In genomic region chrX:6656023-6656594, dm6 we compare ENCODE assay signal across 1 fruit fly cellular context.
TF ChIP-seq lines count a peak whose summit lies in the region.

No protein-coding gene starts in this region.

TF ChIP-seq in whole organism, embryonic, 481 proteins besides CTCF, POLR2A, EP300 and RAD21 (continued from another document and continues in another):
- TF ChIP-seq ATbp (GFP tag; optimal IDR thresholded peaks at IDR 0.05; lab: Kevin White, UChicago) (peak; percentile 81), fru (optimal IDR thresholded peaks at IDR 0.05; lab: Kevin White, UChicago) (no peak), CG12942 (GFP tag; optimal IDR thresholded peaks at IDR 0.05; lab: Kevin White, UChicago) (peak; percentile 74), ewg (GFP tag; optimal IDR thresholded peaks at IDR 0.05; lab: Kevin White, UChicago) (peak; percentile 82), gce (GFP tag; IDR thresholded peaks at IDR 0.05; lab: Robert Waterston, UW) (peak; percentile 67; the same call in 1 of the 3 replicates), CG10274 (GFP tag; optimal IDR thresholded peaks at IDR 0.05; lab: Kevin White, UChicago) (peak; percentile 77), unc-4 (GFP tag; IDR thresholded peaks at IDR 0.05; lab: Robert Waterston, UW; ENCODE audit: partially characterized antibody) (no peak), HLH54F (GFP tag; optimal IDR thresholded peaks at IDR 0.05; lab: Kevin White, UChicago) (peak; percentile 80), hbn (GFP tag; IDR thresholded peaks at IDR 0.05; lab: Robert Waterston, UW; ENCODE audit: partially characterized antibody) (no peak), CG15073 (GFP tag; optimal IDR thresholded peaks at IDR 0.05; lab: Kevin White, UChicago) (no peak), CG4820 (GFP tag; optimal IDR thresholded peaks at IDR 0.05; lab: Kevin White, UChicago) (peak; percentile 77), rib (GFP tag; IDR thresholded peaks at IDR 0.05; lab: Robert Waterston, UW) (0 out of 2 replicates have a peak, but pooled peaks have one; percentile 12), CG12391 (tag; optimal IDR thresholded peaks at IDR 0.05; lab: Kevin White, UChicago) (peak; percentile 82), Xrp1 (GFP tag; IDR thresholded peaks at IDR 0.05; lab: Robert Waterston, UW) (peak; percentile 80), Chrac-16 (GFP tag; optimal IDR thresholded peaks at IDR 0.05; lab: Kevin White, UChicago) (peak; percentile 81), CoRest (tag; optimal IDR thresholded peaks at IDR 0.05; lab: Kevin White, UChicago) (peak; percentile 88), ranshi (GFP tag; IDR thresholded peaks at IDR 0.05; lab: Robert Waterston, UW) (peak; percentile 65), CG6791 (GFP tag; IDR thresholded peaks at IDR 0.05; lab: Robert Waterston, UW; ENCODE audit: partially characterized antibody) (no peak), Dref (GFP tag; IDR thresholded peaks at IDR 0.05; lab: Robert Waterston, UW) (0 out of 2 replicates have a peak, but pooled peaks have one; percentile 18), Optix (GFP tag; IDR thresholded peaks at IDR 0.05; lab: Robert Waterston, UW) (peak; percentile 69), CG4707 (GFP tag; optimal IDR thresholded peaks at IDR 0.05; lab: Kevin White, UChicago) (peak; percentile 45), NfI (GFP tag; optimal IDR thresholded peaks at IDR 0.05; lab: Kevin White, UChicago) (peak; percentile 87), Vsx1 (GFP tag; optimal IDR thresholded peaks at IDR 0.05; lab: Kevin White, UChicago) (peak; percentile 62), NK7.1 (GFP tag; optimal IDR thresholded peaks at IDR 0.05; lab: Kevin White, UChicago) (peak; percentile 70), Gsc (GFP tag; IDR thresholded peaks at IDR 0.05; lab: Robert Waterston, UW) (no peak), sens (GFP tag; lab: Kevin White, UChicago) (peak; percentile 96), CG7786 (GFP tag; optimal IDR thresholded peaks at IDR 0.05; lab: Kevin White, UChicago) (peak; percentile 78), Side (GFP tag; optimal IDR thresholded peaks at IDR 0.05; lab: Kevin White, UChicago) (peak; percentile 73), CG7963 (GFP tag; IDR thresholded peaks at IDR 0.05; lab: Robert Waterston, UW; ENCODE audit: partially characterized antibody) (no peak), maf-S (GFP tag; optimal IDR thresholded peaks at IDR 0.05; lab: Kevin White, UChicago) (peak; percentile 75), TFAM (GFP tag; optimal IDR thresholded peaks at IDR 0.05; lab: Kevin White, UChicago) (peak; percentile 22), Meics (GFP tag; optimal IDR thresholded peaks at IDR 0.05; lab: Kevin White, UChicago) (peak; percentile 89), bab2 (GFP tag; optimal IDR thresholded peaks at IDR 0.05; lab: Kevin White, UChicago) (peak; percentile 77), CG13775 (GFP tag; optimal IDR thresholded peaks at IDR 0.05; lab: Kevin White, UChicago) (peak; percentile 80), Scr (GFP tag; IDR thresholded peaks at IDR 0.05; lab: Robert Waterston, UW; ENCODE audit: partially characterized antibody) (no peak), CG5245 (GFP tag; optimal IDR thresholded peaks at IDR 0.05; lab: Kevin White, UChicago) (peak; percentile 68), CG4404 (GFP tag; IDR thresholded peaks at IDR 0.05; lab: Robert Waterston, UW) (peak; percentile 72), CG16815 (GFP tag; optimal IDR thresholded peaks at IDR 0.05; lab: Kevin White, UChicago) (peak; percentile 73), CG3065 (GFP tag; optimal IDR thresholded peaks at IDR 0.05; lab: Kevin White, UChicago) (peak; percentile 15), Drgx (GFP tag; IDR thresholded peaks at IDR 0.05; lab: Robert Waterston, UW) (peak; percentile 88), CG42726 (GFP tag; IDR thresholded peaks at IDR 0.05; lab: Robert Waterston, UW; ENCODE audit: partially characterized antibody) (no peak), tna (GFP tag; IDR thresholded peaks at IDR 0.05; lab: Robert Waterston, UW; ENCODE audit: partially characterized antibody) (no peak), Abd-B (GFP tag; optimal IDR thresholded peaks at IDR 0.05; lab: Kevin White, UChicago) (peak; percentile 84), CG6683 (GFP tag; optimal IDR thresholded peaks at IDR 0.05; lab: Kevin White, UChicago) (peak; percentile 69), CG12744 (GFP tag; optimal IDR thresholded peaks at IDR 0.05; lab: Kevin White, UChicago) (peak; percentile 35), slp2 (GFP tag; optimal IDR thresholded peaks at IDR 0.05; lab: Kevin White, UChicago) (peak; percentile 85), phol (tag; optimal IDR thresholded peaks at IDR 0.05; lab: Kevin White, UChicago) (peak; percentile 86), Fer3 (tag; optimal IDR thresholded peaks at IDR 0.05; lab: Kevin White, UChicago) (peak; percentile 81), CG43689 (GFP tag; IDR thresholded peaks at IDR 0.05; lab: Robert Waterston, UW) (peak; percentile 63; the same call in 1 of the 2 replicates), br (optimal IDR thresholded peaks at IDR 0.05; lab: Kevin White, UChicago) (no peak), ara (GFP tag; IDR thresholded peaks at IDR 0.05; lab: Robert Waterston, UW) (no peak), CG11504 (tag; optimal IDR thresholded peaks at IDR 0.05; lab: Kevin White, UChicago) (peak; percentile 92), ttk (GFP tag; IDR thresholded peaks at IDR 0.05; lab: Robert Waterston, UW) (peak; percentile 78), dm (GFP tag; optimal IDR thresholded peaks at IDR 0.05; lab: Kevin White, UChicago) (peak; percentile 71), crp (GFP tag; optimal IDR thresholded peaks at IDR 0.05; lab: Kevin White, UChicago) (peak in 1 of 2 experiments; percentile 37), CG12071 (GFP tag; optimal IDR thresholded peaks at IDR 0.05; lab: Kevin White, UChicago) (peak; percentile 78), CG13296 (GFP tag; optimal IDR thresholded peaks at IDR 0.05; lab: Kevin White, UChicago) (peak; percentile 80), CG10979 (tag; optimal IDR thresholded peaks at IDR 0.05; lab: Kevin White, UChicago) (peak; percentile 82), unpg (GFP tag; optimal IDR thresholded peaks at IDR 0.05; lab: Kevin White, UChicago) (peak; percentile 78), stc (GFP tag; IDR thresholded peaks at IDR 0.05; lab: Robert Waterston, UW) (peak; percentile 77), CG17568 (GFP tag; optimal IDR thresholded peaks at IDR 0.05; lab: Kevin White, UChicago) (peak; percentile 63), pita (GFP tag; optimal IDR thresholded peaks at IDR 0.05; lab: Kevin White, UChicago) (no peak), CG16813 (GFP tag; IDR thresholded peaks at IDR 0.05; lab: Robert Waterston, UW; ENCODE audit: partially characterized antibody) (no peak), CG32532 (GFP tag; IDR thresholded peaks at IDR 0.05; lab: Robert Waterston, UW) (peak; percentile 85), CG8478 (optimal IDR thresholded peaks at IDR 0.05; lab: Kevin White, UChicago) (no peak), emc (GFP tag; optimal IDR thresholded peaks at IDR 0.05; lab: Kevin White, UChicago) (peak; percentile 59), pnt (GFP tag; optimal IDR thresholded peaks at IDR 0.05; lab: Kevin White, UChicago) (peak; percentile 62), CG31224 (GFP tag; IDR thresholded peaks at IDR 0.05; lab: Robert Waterston, UW) (peak; percentile 99), wdn (GFP tag; IDR thresholded peaks at IDR 0.05; lab: Robert Waterston, UW) (peak; percentile 68), ind (GFP tag; optimal IDR thresholded peaks at IDR 0.05; lab: Kevin White, UChicago) (peak; percentile 85), CG18619 (GFP tag; optimal IDR thresholded peaks at IDR 0.05; lab: Kevin White, UChicago) (peak; percentile 87), CG10366 (GFP tag; IDR thresholded peaks at IDR 0.05; lab: Robert Waterston, UW) (peak; percentile 78), Poxn (GFP tag; IDR thresholded peaks at IDR 0.05; lab: Robert Waterston, UW) (peak; percentile 55; the same call in 1 of the 2 replicates), Adf1 (GFP tag; IDR thresholded peaks at IDR 0.05; lab: Robert Waterston, UW) (peak; percentile 40), Bdp1 (GFP tag; optimal IDR thresholded peaks at IDR 0.05; lab: Kevin White, UChicago) (peak; percentile 67), z (GFP tag; IDR thresholded peaks at IDR 0.05; lab: Robert Waterston, UW) (no peak), wor (GFP tag; IDR thresholded peaks at IDR 0.05; lab: Robert Waterston, UW) (peak; percentile 71), CG17802 (tag; optimal IDR thresholded peaks at IDR 0.05; lab: Kevin White, UChicago) (peak; percentile 40), CG6254 (GFP tag; optimal IDR thresholded peaks at IDR 0.05; lab: Kevin White, UChicago) (peak; percentile 47), gem (tag; optimal IDR thresholded peaks at IDR 0.05; lab: Kevin White, UChicago) (peak; percentile 89), scrt (GFP tag; optimal IDR thresholded peaks at IDR 0.05; lab: Kevin White, UChicago) (peak; percentile 78), CG4282 (GFP tag; optimal IDR thresholded peaks at IDR 0.05; lab: Kevin White, UChicago) (no peak), HLH4C (GFP tag; IDR thresholded peaks at IDR 0.05; lab: Robert Waterston, UW; ENCODE audit: partially characterized antibody) (no peak), CG12219 (GFP tag; optimal IDR thresholded peaks at IDR 0.05; lab: Kevin White, UChicago) (peak; percentile 79), CG1603 (tag; optimal IDR thresholded peaks at IDR 0.05; lab: Kevin White, UChicago) (peak; percentile 76), schlank (tag; optimal IDR thresholded peaks at IDR 0.05; lab: Kevin White, UChicago) (peak; percentile 70), caup (GFP tag; optimal IDR thresholded peaks at IDR 0.05; lab: Kevin White, UChicago; ENCODE audit: severe bottlenecking) (peak; percentile 85), wek (GFP tag; optimal IDR thresholded peaks at IDR 0.05; lab: Kevin White, UChicago) (peak; percentile 26), Hr3 (GFP tag; optimal IDR thresholded peaks at IDR 0.05; lab: Kevin White, UChicago) (peak; percentile 79), CG2116 (GFP tag; optimal IDR thresholded peaks at IDR 0.05; lab: Kevin White, UChicago) (peak; percentile 49), CG7839 (tag; optimal IDR thresholded peaks at IDR 0.05; lab: Kevin White, UChicago) (peak; percentile 90), ham (GFP tag; IDR thresholded peaks at IDR 0.05; lab: Robert Waterston, UW) (0 out of 2 replicates have a peak, but pooled peaks have one; percentile 20), CG34422 (GFP tag; IDR thresholded peaks at IDR 0.05; lab: Robert Waterston, UW) (peak; percentile 75), sna (GFP tag; IDR thresholded peaks at IDR 0.05; lab: Robert Waterston, UW; ENCODE audit: partially characterized antibody) (no peak), CG10543 (GFP tag; optimal IDR thresholded peaks at IDR 0.05; lab: Kevin White, UChicago) (peak; percentile 54), lov (optimal IDR thresholded peaks at IDR 0.05; lab: Kevin White, UChicago) (no peak), lov (GFP tag; IDR thresholded peaks at IDR 0.05; lab: Robert Waterston, UW) (0 out of 3 replicates have a peak, but pooled peaks have one; percentile 45), nmo (GFP tag; optimal IDR thresholded peaks at IDR 0.05; lab: Kevin White, UChicago) (peak; percentile 91), Stat92E (GFP tag; optimal IDR thresholded peaks at IDR 0.05; lab: Kevin White, UChicago) (peak in 1 of 3 experiments; percentile 48), dati (GFP tag; IDR thresholded peaks at IDR 0.05; lab: Robert Waterston, UW) (no peak), da (GFP tag; optimal IDR thresholded peaks at IDR 0.05; lab: Kevin White, UChicago) (peak; percentile 58), CG13123 (GFP tag; optimal IDR thresholded peaks at IDR 0.05; lab: Kevin White, UChicago) (peak; percentile 74), CG7372 (GFP tag; IDR thresholded peaks at IDR 0.05; lab: Robert Waterston, UW) (peak; percentile 78), CG11456 (GFP tag; IDR thresholded peaks at IDR 0.05; lab: Robert Waterston, UW) (peak; percentile 75; the same call in 2 of the 3 replicates), CG33213 (GFP tag; optimal IDR thresholded peaks at IDR 0.05; lab: Kevin White, UChicago) (peak; percentile 78), CG7357 (GFP tag; IDR thresholded peaks at IDR 0.05; lab: Robert Waterston, UW) (peak; percentile 67; the same call in 2 of the 3 replicates), Rx (GFP tag; IDR thresholded peaks at IDR 0.05; lab: Robert Waterston, UW) (peak; percentile 69), al (GFP tag; IDR thresholded peaks at IDR 0.05; lab: Robert Waterston, UW) (peak; percentile 71; the same call in 1 of the 2 replicates), PHDP (tag; optimal IDR thresholded peaks at IDR 0.05; lab: Kevin White, UChicago) (peak; percentile 86), pfk (GFP tag; optimal IDR thresholded peaks at IDR 0.05; lab: Kevin White, UChicago) (no peak), pzg (GFP tag; optimal IDR thresholded peaks at IDR 0.05; lab: Kevin White, UChicago) (no peak), CG3281 (GFP tag; optimal IDR thresholded peaks at IDR 0.05; lab: Kevin White, UChicago) (peak; percentile 89), kah (GFP tag; optimal IDR thresholded peaks at IDR 0.05; lab: Kevin White, UChicago) (peak; percentile 59), CG15696 (tag; optimal IDR thresholded peaks at IDR 0.05; lab: Kevin White, UChicago) (peak; percentile 65), disco-r (GFP tag; optimal IDR thresholded peaks at IDR 0.05; lab: Kevin White, UChicago) (peak; percentile 65), Sry-δ (GFP tag; optimal IDR thresholded peaks at IDR 0.05; lab: Kevin White, UChicago) (peak; percentile 34), fu2 (GFP tag; optimal IDR thresholded peaks at IDR 0.05; lab: Kevin White, UChicago) (peak; percentile 79), bbx (GFP tag; IDR thresholded peaks at IDR 0.05; lab: Robert Waterston, UW; ENCODE audit: partially characterized antibody) (no peak), Oli (tag; optimal IDR thresholded peaks at IDR 0.05; lab: Kevin White, UChicago) (peak; percentile 90), dmrt11E (tag; optimal IDR thresholded peaks at IDR 0.05; lab: Kevin White, UChicago) (peak; percentile 60), CG18262 (tag; optimal IDR thresholded peaks at IDR 0.05; lab: Kevin White, UChicago) (peak; percentile 85), bowl (GFP tag; IDR thresholded peaks at IDR 0.05; lab: Robert Waterston, UW) (0 out of 2 replicates have a peak, but pooled peaks have one; percentile 5), jing (GFP tag; optimal IDR thresholded peaks at IDR 0.05; lab: Kevin White, UChicago) (peak; percentile 66), CG2202 (tag; optimal IDR thresholded peaks at IDR 0.05; lab: Kevin White, UChicago) (peak; percentile 9), CG34376 (GFP tag; optimal IDR thresholded peaks at IDR 0.05; lab: Kevin White, UChicago) (peak; percentile 53), CG8924 (tag; optimal IDR thresholded peaks at IDR 0.05; lab: Kevin White, UChicago) (peak; percentile 86), Oaz (GFP tag; IDR thresholded peaks at IDR 0.05; lab: Robert Waterston, UW) (no peak; the same call in 1 of the 2 replicates), CG6272 (GFP tag; IDR thresholded peaks at IDR 0.05; lab: Robert Waterston, UW) (peak; percentile 57)
